Worm (Caenorhabditis elegans) whole organism, mixed stage, embryonic: ENCODE measurements around the gene C55A6.7.

Experiments
- bed-3 ChIP-seq: fragments of 200-800 bp; sonication (Bioruptor generic); optimal IDR thresholded peaks from 3 replicates; lab custom pipeline; 2018; ENCODE audit warnings: mild to moderate bottlenecking, missing genetic modification characterization, moderate library complexity, missing compliant biosample characterization
- blmp-1 ChIP-seq: fragments of 150-350 bp; optimal IDR thresholded peaks from 2 replicates; lab custom pipeline; 2014; ENCODE audit warnings: missing biosample characterization, missing genetic modification characterization
- ceh-39 ChIP-seq: fragments of 150-350 bp; optimal IDR thresholded peaks from 2 replicates; lab custom pipeline; 2014; ENCODE audit warnings: missing biosample characterization, missing genetic modification characterization
- ceh-43 ChIP-seq: fragments of 200-800 bp; sonication (Bioruptor generic); optimal IDR thresholded peaks from 2 replicates; lab custom pipeline; 2018; ENCODE audit warnings: mild to moderate bottlenecking, missing genetic modification characterization, moderate library complexity, missing compliant biosample characterization
- ceh-83 ChIP-seq: fragments of 200-800 bp; sonication (Bioruptor generic); optimal IDR thresholded peaks from 2 replicates; lab custom pipeline; 2018; ENCODE audit warnings: mild to moderate bottlenecking, missing genetic modification characterization, missing compliant biosample characterization
- ces-1 ChIP-seq: fragments of 150-350 bp; optimal IDR thresholded peaks from 2 replicates; lab custom pipeline; 2014; ENCODE audit warnings: missing biosample characterization, missing genetic modification reagents, missing genetic modification characterization
- cnd-1 ChIP-seq: fragments of 200-800 bp; sonication (Bioruptor generic); optimal IDR thresholded peaks from 2 replicates; lab custom pipeline; 2018; ENCODE audit warnings: mild to moderate bottlenecking, missing genetic modification characterization, missing compliant biosample characterization
- drap-1 ChIP-seq: fragments of 200-800 bp; sonication (Bioruptor generic); optimal IDR thresholded peaks from 3 replicates; lab custom pipeline; 2018; ENCODE audit warnings: mild to moderate bottlenecking, missing genetic modification characterization, missing compliant biosample characterization
- elt-1 ChIP-seq: sonication (generic microtip); optimal IDR thresholded peaks from 2 replicates; lab custom pipeline; 2017; ENCODE audit warnings: missing genetic modification characterization, mild to moderate bottlenecking, missing compliant biosample characterization, antibody characterized with exemption, moderate library complexity, borderline replicate concordance; ENCODE audit not compliant: insufficient read depth
- elt-3 ChIP-seq: fragments of 150-350 bp; optimal IDR thresholded peaks from 2 replicates; lab custom pipeline; 2014; ENCODE audit warnings: missing biosample characterization, missing genetic modification characterization
- flh-1 ChIP-seq: fragments of 200-800 bp; sonication (Bioruptor generic); optimal IDR thresholded peaks from 2 replicates; lab custom pipeline; 2018; ENCODE audit warnings: mild to moderate bottlenecking, missing genetic modification characterization, moderate library complexity, missing compliant biosample characterization
- ham-2 ChIP-seq: fragments of 200-800 bp; sonication (Bioruptor generic); optimal IDR thresholded peaks from 2 replicates; lab custom pipeline; 2018; ENCODE audit warnings: mild to moderate bottlenecking, missing genetic modification characterization, missing compliant biosample characterization
- hlh-1 ChIP-seq: fragments of 150-350 bp; optimal IDR thresholded peaks from 2 replicates; lab custom pipeline; 2014; ENCODE audit warnings: missing biosample characterization, missing genetic modification reagents, missing genetic modification characterization
- lin-13 ChIP-seq: fragments of 150-350 bp; optimal IDR thresholded peaks from 2 replicates; lab custom pipeline; 2014; ENCODE audit warnings: missing biosample characterization, missing genetic modification characterization
- lin-32 ChIP-seq: fragments of 200-800 bp; sonication (Bioruptor generic); optimal IDR thresholded peaks from 2 replicates; lab custom pipeline; 2018; ENCODE audit warnings: mild to moderate bottlenecking, missing genetic modification characterization, missing compliant biosample characterization
- lsy-2 ChIP-seq: fragments of 150-350 bp; optimal IDR thresholded peaks from 2 replicates; lab custom pipeline; 2014; ENCODE audit warnings: missing biosample characterization, missing genetic modification characterization
- mab-5 ChIP-seq: fragments of 150-350 bp; optimal IDR thresholded peaks from 2 replicates; lab custom pipeline; 2014; ENCODE audit warnings: missing biosample characterization, missing genetic modification characterization
- mep-1 ChIP-seq: fragments of 150-350 bp; optimal IDR thresholded peaks from 2 replicates; lab custom pipeline; 2017; ENCODE audit warnings: missing biosample characterization, missing genetic modification reagents, missing genetic modification characterization, inconsistent platforms
- mls-2 ChIP-seq: sonication (generic microtip); optimal IDR thresholded peaks from 2 replicates; lab custom pipeline; 2016; ENCODE audit warnings: mild to moderate bottlenecking, missing genetic modification characterization, moderate library complexity, missing compliant biosample characterization
- nhr-12 ChIP-seq: fragments of 150-350 bp; optimal IDR thresholded peaks from 2 replicates; lab custom pipeline; 2014; ENCODE audit warnings: missing biosample characterization, missing genetic modification characterization
- nhr-2 ChIP-seq: fragments of 150-350 bp; optimal IDR thresholded peaks from 2 replicates; lab custom pipeline; 2014; ENCODE audit warnings: missing biosample characterization, missing genetic modification characterization
- nhr-237 ChIP-seq: fragments of 150-350 bp; optimal IDR thresholded peaks from 2 replicates; lab custom pipeline; 2014; ENCODE audit warnings: missing biosample characterization, missing genetic modification characterization
- nhr-28 ChIP-seq: fragments of 150-350 bp; optimal IDR thresholded peaks from 2 replicates; lab custom pipeline; 2014; ENCODE audit warnings: missing biosample characterization, missing genetic modification characterization
- pha-4 ChIP-seq: fragments of 150-350 bp; optimal IDR thresholded peaks from 2 replicates; lab custom pipeline; 2018; ENCODE audit warnings: missing biosample characterization, missing genetic modification reagents, missing genetic modification characterization
- sem-2 ChIP-seq: fragments of 200-800 bp; sonication (Bioruptor generic); optimal IDR thresholded peaks from 2 replicates; lab custom pipeline; 2018; ENCODE audit warnings: mild to moderate bottlenecking, missing genetic modification characterization, missing compliant biosample characterization
- snpc-4 ChIP-seq: fragments of 150-350 bp; optimal IDR thresholded peaks from 2 replicates; lab custom pipeline; 2014; ENCODE audit warnings: missing biosample characterization, missing genetic modification characterization
- sptf-1 ChIP-seq: sonication (generic microtip); optimal IDR thresholded peaks from 2 replicates; lab custom pipeline; 2017; ENCODE audit warnings: mild to moderate bottlenecking, missing genetic modification characterization, moderate library complexity, missing compliant biosample characterization
- tbx-8 ChIP-seq: fragments of 200-800 bp; sonication (Bioruptor generic); optimal IDR thresholded peaks from 2 replicates; lab custom pipeline; 2018; ENCODE audit warnings: mild to moderate bottlenecking, missing genetic modification characterization, moderate library complexity, missing compliant biosample characterization
- unc-120 ChIP-seq: sonication (generic microtip); optimal IDR thresholded peaks from 2 replicates; lab custom pipeline; 2017; ENCODE audit warnings: missing genetic modification characterization, missing compliant biosample characterization; ENCODE audit not compliant: poor library complexity, severe bottlenecking
- unc-39 ChIP-seq: fragments of 150-350 bp; optimal IDR thresholded peaks from 2 replicates; lab custom pipeline; 2014; ENCODE audit warnings: missing biosample characterization, missing genetic modification characterization
- unc-62 ChIP-seq: fragments of 150-350 bp; optimal IDR thresholded peaks from 2 replicates; lab custom pipeline; 2014; ENCODE audit warnings: missing biosample characterization, missing genetic modification reagents, missing genetic modification characterization
- zip-8 ChIP-seq: fragments of 150-350 bp; optimal IDR thresholded peaks from 2 replicates; lab custom pipeline; 2014; ENCODE audit warnings: missing biosample characterization, missing genetic modification characterization
- ztf-11 ChIP-seq: fragments of 150-350 bp; optimal IDR thresholded peaks from 2 replicates; lab custom pipeline; 2014; ENCODE audit warnings: missing biosample characterization, missing genetic modification characterization

The C55A6.7 gene

ce11 chrV:11500980-11501379 is 19.4 kb downstream of the C55A6.7 start:
- no peak for TF ChIP-seq ceh-39 (tag; lab: Kevin White, UChicago)
- TF ChIP-seq sem-2 = no peak
- TF ChIP-seq unc-39 = no peak
- TF ChIP-seq ces-1 (GFP tag; lab: Kevin White, UChicago) = no peak
- no peak for TF ChIP-seq nhr-12 (tag; lab: Kevin White, UChicago)
- TF ChIP-seq nhr-237 = no peak
- TF ChIP-seq flh-1 (GFP tag; lab: Kevin White, UChicago) = no peak
- TF ChIP-seq elt-1 (tag; lab: Kevin White, UChicago) = no peak
- no peak for TF ChIP-seq lin-13
- no peak for TF ChIP-seq mls-2 (tag; lab: Kevin White, UChicago)
- no peak for TF ChIP-seq unc-120
- TF ChIP-seq mep-1 (tag; lab: Kevin White, UChicago) = no peak
- no peak for TF ChIP-seq drap-1
- TF ChIP-seq sptf-1 (tag; lab: Kevin White, UChicago) = no peak
- TF ChIP-seq cnd-1 (tag; lab: Kevin White, UChicago) = no peak
- TF ChIP-seq snpc-4 (tag; lab: Kevin White, UChicago) = no peak
- no peak for TF ChIP-seq nhr-2 (tag; lab: Kevin White, UChicago)
- TF ChIP-seq lin-32 (GFP tag; lab: Kevin White, UChicago) = no peak
- TF ChIP-seq lsy-2 (tag; lab: Kevin White, UChicago) = no peak
- no peak for TF ChIP-seq ham-2 (GFP tag; lab: Kevin White, UChicago)

- TF ChIP-seq nhr-12 (tag; lab: Kevin White, UChicago) (no peak), lin-13 (no peak), sem-2 (no peak), mls-2 (tag; lab: Kevin White, UChicago) (no peak), tbx-8 (no peak), nhr-237 (no peak), lsy-2 (tag; lab: Kevin White, UChicago) (no peak), unc-39 (no peak), blmp-1 (no peak), nhr-2 (tag; lab: Kevin White, UChicago) (no peak), unc-62 (no peak), elt-1 (tag; lab: Kevin White, UChicago) (no peak), ceh-43 (GFP tag; lab: Kevin White, UChicago) (no peak)
- TF ChIP-seq, all 35 proteins: peak for 0
Measured at ce11 chrV:11499786-11500185, 20.5 kb downstream of the C55A6.7 start.

ce11 chrV:11497475-11497874 is 22.9 kb downstream of the C55A6.7 start:
- TF ChIP-seq nhr-237 (no peak), ceh-83 (no peak), ham-2 (GFP tag; lab: Kevin White, UChicago) (no peak), unc-120 (no peak), blmp-1 (no peak), hlh-1 (tag; lab: Kevin White, UChicago) (no peak), sptf-1 (tag; lab: Kevin White, UChicago) (no peak)
- TF ChIP-seq, all 35 proteins: peak for 0

- no peak for TF ChIP-seq ham-2 (GFP tag; lab: Kevin White, UChicago)
- TF ChIP-seq elt-1 (tag; lab: Kevin White, UChicago) = no peak
- TF ChIP-seq lin-32 (GFP tag; lab: Kevin White, UChicago) = no peak
- TF ChIP-seq tbx-8 = no peak
- no peak for TF ChIP-seq sem-2
- no peak for TF ChIP-seq nhr-237
- no peak for TF ChIP-seq mls-2 (tag; lab: Kevin White, UChicago)
- no peak for TF ChIP-seq ceh-83
- TF ChIP-seq blmp-1 = no peak
- TF ChIP-seq zip-8 (tag; lab: Kevin White, UChicago) = no peak
- TF ChIP-seq snpc-4 (tag; lab: Kevin White, UChicago) = no peak
- no peak for TF ChIP-seq pha-4 (tag; lab: Kevin White, UChicago)
- TF ChIP-seq ztf-11 = no peak
- no peak for TF ChIP-seq mab-5 (tag; lab: Kevin White, UChicago)
Measured at ce11 chrV:11496283-11496682, 24.0 kb downstream of the C55A6.7 start, which contains the start of gene htrl-1. Gene htrl-1, minus strand, starts transcription at chrV:11496383.

ce11 chrV:11492456-11492855 is 27.9 kb downstream of the C55A6.7 start, which contains the start of gene T11F9.21:
Gene T11F9.21, plus strand, starts transcription at chrV:11492756.
- TF ChIP-seq nhr-237 (no peak), sptf-1 (tag; lab: Kevin White, UChicago) (no peak), blmp-1 (no peak), ztf-11 (no peak), nhr-28 (tag; lab: Kevin White, UChicago) (no peak), mls-2 (tag; lab: Kevin White, UChicago) (no peak), lin-13 (no peak), unc-62 (no peak), ceh-83 (no peak), bed-3 (GFP tag; lab: Kevin White, UChicago) (no peak), elt-3 (tag; lab: Kevin White, UChicago) (no peak), mep-1 (tag; lab: Kevin White, UChicago) (no peak), ham-2 (GFP tag; lab: Kevin White, UChicago) (no peak), flh-1 (GFP tag; lab: Kevin White, UChicago) (no peak)
